Worm (Caenorhabditis elegans) whole organism, L4 larva: ENCODE data around the gene slfl-5.
A peak's percentile ranks its signal among the peaks of the same experiment; 100 is the strongest.

ENCODE experiments used
- F26F4.8 ChIP-seq: fragments of 200-800 bp; sonication (Bioruptor generic); conservative IDR thresholded peaks from 2 replicates; pipeline ENCODE4 v1.3.6; 2022; ENCODE audit warnings: missing genetic modification characterization, missing compliant biosample characterization
- F37D6.2 ChIP-seq: sonication (generic microtip); optimal IDR thresholded peaks from 2 replicates; lab custom pipeline; 2016; ENCODE audit warnings: mild to moderate bottlenecking, missing genetic modification characterization, missing compliant biosample characterization
- R02D3.7 ChIP-seq: fragments of 150-350 bp; sonication (generic microtip); optimal IDR thresholded peaks from 3 replicates; lab custom pipeline; 2014; ENCODE audit warnings: missing biosample characterization, missing genetic modification characterization
- T26A8.4 ChIP-seq: fragments of 200-800 bp; sonication (Bioruptor generic); IDR thresholded peaks from 2 replicates; pipeline ENCODE4 v1.3.6; 2022; ENCODE audit warnings: missing genetic modification characterization, missing compliant biosample characterization
- Y75B8A.6 ChIP-seq: fragments of 200-800 bp; sonication (Bioruptor generic); IDR thresholded peaks from 2 replicates; pipeline ENCODE4 v1.3.6; 2022; ENCODE audit warnings: missing genetic modification reagents, missing genetic modification characterization, missing compliant biosample characterization
- ZK546.5 ChIP-seq, 2 experiments: sonication (generic microtip); optimal IDR thresholded peaks; 2 replicates each; lab custom pipeline; 2017; ENCODE audit warnings: missing biosample characterization in 2 of 2, missing genetic modification characterization in 2 of 2
- aha-1 ChIP-seq: fragments of 150-350 bp; peaks from one replicate; lab custom pipeline; 2014; ENCODE audit warnings: missing biosample characterization, missing genetic modification characterization
- arid-1 ChIP-seq: fragments of 200-800 bp; sonication (Bioruptor generic); conservative IDR thresholded peaks from 2 replicates; pipeline ENCODE4 v1.3.6; 2022; ENCODE audit warnings: missing genetic modification reagents, missing genetic modification characterization, missing compliant biosample characterization
- ceh-44 ChIP-seq: fragments of 200-800 bp; sonication (Bioruptor generic); IDR thresholded peaks from 2 replicates; pipeline ENCODE4 v1.3.6; 2022; ENCODE audit warnings: missing genetic modification reagents, missing genetic modification characterization, missing compliant biosample characterization
- ceh-82 ChIP-seq: sonication (generic microtip); optimal IDR thresholded peaks from 2 replicates; lab custom pipeline; 2017; ENCODE audit warnings: missing biosample characterization, missing genetic modification characterization
- cey-2 ChIP-seq: sonication (generic microtip); optimal IDR thresholded peaks from 3 replicates; lab custom pipeline; 2017; ENCODE audit warnings: missing genetic modification characterization, mild to moderate bottlenecking, missing compliant biosample characterization, antibody characterized with exemption, borderline replicate concordance; ENCODE audit not compliant: insufficient read depth
- daf-16 ChIP-seq, 3 experiments: sonication (generic microtip); optimal IDR thresholded peaks; 2 replicates each; lab custom pipeline; 2016 to 2017; ENCODE audit warnings: missing genetic modification characterization in 3 of 3, missing genetic modification reagents in 3 of 3, mild to moderate bottlenecking in 2 of 3, missing compliant biosample characterization in 2 of 3, missing biosample characterization in 1 of 3, moderate library complexity in 1 of 3
- dve-1 ChIP-seq: sonication (generic microtip); optimal IDR thresholded peaks from 2 replicates; lab custom pipeline; 2017; ENCODE audit warnings: antibody characterized with exemption, mild to moderate bottlenecking, missing genetic modification characterization, missing compliant biosample characterization; ENCODE audit not compliant: insufficient read depth
- gei-8 ChIP-seq: fragments of 200-800 bp; sonication (Bioruptor generic); optimal IDR thresholded peaks from 2 replicates; lab custom pipeline; 2018; ENCODE audit warnings: mild to moderate bottlenecking, missing genetic modification characterization, missing compliant biosample characterization
- hlh-30 ChIP-seq: sonication (generic microtip); optimal IDR thresholded peaks from 2 replicates; lab custom pipeline; 2017; ENCODE audit warnings: antibody characterized with exemption, mild to moderate bottlenecking, missing genetic modification characterization, missing compliant biosample characterization; ENCODE audit not compliant: insufficient read depth
- lin-13 ChIP-seq: fragments of 150-350 bp; optimal IDR thresholded peaks from 2 replicates; lab custom pipeline; 2014; ENCODE audit warnings: missing biosample characterization, missing genetic modification reagents, missing genetic modification characterization
- madf-9 ChIP-seq: fragments of 200-800 bp; sonication (Bioruptor generic); conservative IDR thresholded peaks from 2 replicates; pipeline ENCODE4 v1.3.6; 2022; ENCODE audit warnings: missing genetic modification reagents, missing genetic modification characterization, missing compliant biosample characterization
- mxl-2 ChIP-seq: fragments of 200-800 bp; sonication (Bioruptor generic); conservative IDR thresholded peaks from 2 replicates; pipeline ENCODE4 v1.3.6; 2022; ENCODE audit warnings: missing genetic modification reagents, missing genetic modification characterization, missing compliant biosample characterization
- nhr-10 ChIP-seq: fragments of 150-350 bp; optimal IDR thresholded peaks from 2 replicates; lab custom pipeline; 2014; ENCODE audit warnings: missing biosample characterization, missing genetic modification characterization
- nhr-11 ChIP-seq: fragments of 150-350 bp; optimal IDR thresholded peaks from 2 replicates; lab custom pipeline; 2014; ENCODE audit warnings: missing biosample characterization, missing genetic modification characterization
- nhr-25 ChIP-seq: sonication (generic microtip); optimal IDR thresholded peaks from 2 replicates; lab custom pipeline; 2017; ENCODE audit warnings: missing genetic modification characterization, mild to moderate bottlenecking, missing compliant biosample characterization, antibody characterized with exemption, moderate library complexity, borderline replicate concordance; ENCODE audit not compliant: insufficient read depth
- nhr-28 ChIP-seq: fragments of 150-350 bp; optimal IDR thresholded peaks from 2 replicates; lab custom pipeline; 2014; ENCODE audit warnings: missing biosample characterization, missing genetic modification characterization
- rbr-2 ChIP-seq: sonication (generic microtip); optimal IDR thresholded peaks from 2 replicates; lab custom pipeline; 2016; ENCODE audit warnings: missing genotype, missing genetic modification characterization, missing compliant biosample characterization
- skn-1 ChIP-seq: fragments of 150-350 bp; optimal IDR thresholded peaks from 2 replicates; lab custom pipeline; 2014; ENCODE audit warnings: missing biosample characterization, missing genetic modification characterization
- tag-97 ChIP-seq: fragments of 200-800 bp; sonication (Bioruptor generic); IDR thresholded peaks from 2 replicates; pipeline ENCODE4 v1.3.6; 2022; ENCODE audit warnings: missing genetic modification characterization, missing compliant biosample characterization
- unc-39 ChIP-seq: sonication (generic microtip); optimal IDR thresholded peaks from 2 replicates; lab custom pipeline; 2017; ENCODE audit warnings: missing biosample characterization, missing genetic modification characterization
- unc-62 ChIP-seq, 3 experiments: fragments of 150-350 bp in 1 of 3; sonication (generic microtip); optimal IDR thresholded peaks in 2 of 3; peaks in 1 of 3; 1 replicate in 1 of 3; 2 replicates in 2 of 3; lab custom pipeline; 2014 to 2017; ENCODE audit warnings: missing biosample characterization in 3 of 3, missing genetic modification characterization in 3 of 3, missing genetic modification reagents in 3 of 3, missing genotype in 1 of 3
- vab-7 ChIP-seq: fragments of 200-800 bp; sonication (Bioruptor generic); IDR thresholded peaks from 2 replicates; pipeline ENCODE4 v1.3.6; 2022; ENCODE audit warnings: missing genetic modification reagents, missing genetic modification characterization, missing compliant biosample characterization
- zfp-3 ChIP-seq: fragments of 200-800 bp; sonication (Bioruptor generic); conservative IDR thresholded peaks from 2 replicates; pipeline ENCODE4 v1.3.6; 2022; ENCODE audit warnings: missing genetic modification reagents, missing genetic modification characterization, missing compliant biosample characterization
- zip-11 ChIP-seq: fragments of 200-800 bp; sonication (Bioruptor generic); IDR thresholded peaks from 2 replicates; pipeline ENCODE4 v1.3.6; 2022; ENCODE audit warnings: missing genetic modification characterization, missing compliant biosample characterization
- ztf-11 ChIP-seq: fragments of 150-350 bp; optimal IDR thresholded peaks from 2 replicates; lab custom pipeline; 2014; ENCODE audit warnings: missing biosample characterization, missing genetic modification characterization

Gene slfl-5

DNA sequence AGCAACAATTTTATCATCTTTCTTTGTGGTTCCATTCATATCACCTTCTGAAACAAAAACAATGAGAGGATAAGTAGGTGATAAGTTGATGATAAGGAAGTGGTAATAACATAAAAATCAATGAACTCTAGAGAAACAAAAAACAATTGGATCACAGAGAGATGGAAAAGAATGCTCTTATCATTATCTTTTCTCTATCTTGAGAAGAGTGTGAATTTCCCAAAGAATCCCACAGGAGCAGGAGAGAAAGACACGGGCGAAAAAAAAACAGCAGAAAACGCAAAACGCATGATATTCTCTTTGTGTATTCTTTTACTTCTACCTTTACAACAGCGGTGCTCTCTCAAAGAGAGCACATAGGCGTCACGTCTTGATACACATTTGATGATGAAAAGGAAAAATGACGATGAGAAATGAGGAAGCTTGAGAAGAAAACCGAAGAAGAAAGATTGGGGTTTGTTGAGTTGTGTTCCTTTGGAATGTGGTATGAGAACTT is 24.5 kb upstream of the slfl-5 start, which contains the start of gene twk-24:
Gene twk-24 (minus strand): TSS at position 51 of the 496 bp plus-strand sequence.
- TF ChIP-seq nhr-25 (tag; lab: Kevin White, UChicago): no peak
- no peak for TF ChIP-seq zfp-3 (GFP tag; lab: Robert Waterston, UW)
- no peak for TF ChIP-seq ZK546.5 (tag; optimal IDR thresholded peaks at IDR 0.05; lab: Kevin White, UChicago)
- TF ChIP-seq skn-1 (tag; lab: Kevin White, UChicago): no peak
- peak; percentile 6 for TF ChIP-seq hlh-30 (tag; lab: Kevin White, UChicago)
- peak in 1 of 2 experiments; percentile 23 for TF ChIP-seq daf-16 (GFP tag; optimal IDR thresholded peaks at IDR 0.05; lab: Kevin White, UChicago)
- no peak for TF ChIP-seq daf-16 (tag; optimal IDR thresholded peaks at IDR 0.05; lab: Kevin White, UChicago)
- TF ChIP-seq nhr-11 (tag; lab: Kevin White, UChicago): peak; percentile 17
- no peak for TF ChIP-seq lin-13 (GFP tag; lab: Kevin White, UChicago)
- no peak for TF ChIP-seq Y75B8A.6 (GFP tag; lab: Robert Waterston, UW)
- TF ChIP-seq madf-9 (GFP tag; lab: Robert Waterston, UW): no peak
- TF ChIP-seq vab-7: no peak

- TF ChIP-seq nhr-28 (tag; lab: Kevin White, UChicago): no peak
- TF ChIP-seq nhr-10 (tag; lab: Kevin White, UChicago): no peak
- no peak for TF ChIP-seq ceh-44 (GFP tag; lab: Robert Waterston, UW)
- no peak for TF ChIP-seq unc-62 (GFP tag; optimal IDR thresholded peaks at IDR 0.05 in 1 of 2; lab: Kevin White, UChicago)
- no peak for TF ChIP-seq unc-62 (tag; optimal IDR thresholded peaks at IDR 0.05; lab: Kevin White, UChicago)
- no peak for TF ChIP-seq mxl-2 (GFP tag; lab: Robert Waterston, UW)
- no peak for TF ChIP-seq tag-97 (GFP tag; lab: Robert Waterston, UW)
- no peak for TF ChIP-seq arid-1
- no peak for TF ChIP-seq T26A8.4 (GFP tag; lab: Robert Waterston, UW)
These were observed 18.9 kb upstream of the slfl-5 start, which contains the start of gene ssp-35 for ce11 chrV:12263723-12264122. Gene ssp-35, minus strand, starts transcription at chrV:12263823.

DNA sequence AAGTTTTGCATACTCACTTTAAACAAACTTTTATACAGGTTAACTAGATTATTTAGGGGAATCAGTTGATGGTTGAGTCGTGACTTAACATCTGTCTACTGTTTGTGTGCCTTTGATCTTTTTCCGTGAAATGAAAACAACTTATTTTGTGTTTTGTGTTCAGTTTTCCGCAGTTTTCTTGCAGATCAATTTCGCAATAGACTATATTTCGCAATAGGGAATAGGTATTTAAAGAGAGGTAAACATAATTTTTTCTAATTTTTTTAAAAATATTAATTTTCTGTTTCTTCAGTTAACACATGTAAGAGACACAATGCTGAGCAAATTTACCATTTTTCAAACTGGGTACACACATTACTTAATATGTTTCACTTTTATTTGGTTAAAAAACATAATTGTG is 16.5 kb upstream of the slfl-5 start, which contains the start of gene tbb-6:
Gene tbb-6 (plus strand): TSS at position 155 of the 400 bp plus-strand sequence.
- no peak for TF ChIP-seq Y75B8A.6 (GFP tag; lab: Robert Waterston, UW)
- no peak for TF ChIP-seq nhr-28 (tag; lab: Kevin White, UChicago)
- no peak for TF ChIP-seq F37D6.2 (tag; lab: Kevin White, UChicago)
- no peak for TF ChIP-seq R02D3.7
- TF ChIP-seq cey-2: no peak

- peak; percentile 97 for TF ChIP-seq aha-1 (tag; lab: Kevin White, UChicago)
- TF ChIP-seq ceh-82 (tag; lab: Kevin White, UChicago): no peak
These were observed 14.1 kb upstream of the slfl-5 start, which contains the start of gene ugt-56 for ce11 chrV:12258922-12259321. Gene ugt-56, plus strand, starts transcription at chrV:12258982.

DNA sequence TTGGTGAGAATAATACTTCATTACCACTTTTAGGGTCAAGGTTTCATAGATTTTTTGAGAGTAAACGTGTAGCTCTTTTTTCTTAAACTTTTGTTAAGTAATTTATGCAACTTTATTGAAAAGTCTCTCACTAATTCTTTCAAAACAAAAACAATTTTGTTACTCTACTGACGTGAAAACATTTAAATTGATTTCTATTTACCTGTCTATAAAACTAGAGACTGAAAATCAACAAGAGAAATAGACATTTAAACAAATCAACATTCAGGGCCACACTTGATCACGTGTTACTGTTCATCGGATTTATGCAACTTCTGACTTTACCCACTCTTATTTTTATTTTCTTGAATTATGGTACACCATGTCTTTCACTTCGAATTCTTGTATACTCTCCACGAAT is 11.6 kb upstream of the slfl-5 start, which contains the start of gene ugt-55:
Gene ugt-55 (plus strand): TSS at position 301 of the 400 bp plus-strand sequence.
- TF ChIP-seq zip-11 (GFP tag; lab: Robert Waterston, UW) (no peak), rbr-2 (tag; lab: Kevin White, UChicago) (no peak), unc-39 (tag; lab: Kevin White, UChicago) (no peak), F26F4.8 (GFP tag; lab: Robert Waterston, UW) (no peak), gei-8 (GFP tag; lab: Kevin White, UChicago) (no peak), ztf-11 (no peak), dve-1 (no peak), R02D3.7 (no peak), tag-97 (GFP tag; lab: Robert Waterston, UW) (no peak), nhr-25 (tag; lab: Kevin White, UChicago) (no peak)
